Worm (Caenorhabditis elegans): ENCODE results near the gene fbxb-21.

Gene fbxb-21

DNA sequence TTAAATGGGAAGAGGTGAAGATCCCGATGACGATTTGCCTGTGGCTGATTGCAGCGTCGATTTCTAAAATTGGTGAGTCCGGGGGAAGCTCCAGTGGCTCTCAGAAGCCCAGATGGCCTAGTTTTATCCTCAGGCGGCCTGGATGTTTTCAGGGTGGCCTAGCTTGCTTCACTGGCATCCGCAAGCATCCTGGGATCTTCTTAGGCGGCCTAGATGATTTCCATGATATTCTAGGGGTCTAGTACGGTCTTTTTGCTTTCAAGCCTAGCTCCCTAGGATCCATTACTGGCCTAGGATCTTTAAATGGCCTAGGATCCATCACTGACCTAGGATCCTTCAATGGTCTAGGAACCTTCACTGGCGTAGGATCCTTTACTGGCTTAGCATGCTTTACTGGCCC, 22.3 kb upstream of the fbxb-21 start:
- no peak for TF ChIP-seq unc-62 (GFP tag; optimal IDR thresholded peaks at IDR 0.05)
- no peak for TF ChIP-seq ceh-83 (GFP tag; optimal IDR thresholded peaks at IDR 0.05)
- no peak for TF ChIP-seq ces-1 (GFP tag; optimal IDR thresholded peaks at IDR 0.05)
- no peak for TF ChIP-seq sptf-1 (tag; optimal IDR thresholded peaks at IDR 0.05)
- no peak for TF ChIP-seq drap-1 (GFP tag; optimal IDR thresholded peaks at IDR 0.05)
- TF ChIP-seq flh-1 (GFP tag; optimal IDR thresholded peaks at IDR 0.05) = no peak
- no peak for TF ChIP-seq nhr-28 (tag; optimal IDR thresholded peaks at IDR 0.05)
- TF ChIP-seq mep-1 (tag; optimal IDR thresholded peaks at IDR 0.05) = no peak
- TF ChIP-seq cnd-1 (tag; optimal IDR thresholded peaks at IDR 0.05) = no peak
- TF ChIP-seq ztf-11 (tag; optimal IDR thresholded peaks at IDR 0.05) = no peak
- TF ChIP-seq lin-32 (GFP tag; optimal IDR thresholded peaks at IDR 0.05) = no peak
- TF ChIP-seq mab-5 (tag; optimal IDR thresholded peaks at IDR 0.05) = no peak
- TF ChIP-seq nhr-12 (tag; optimal IDR thresholded peaks at IDR 0.05) = no peak
- TF ChIP-seq lin-13 (tag; optimal IDR thresholded peaks at IDR 0.05) = no peak
- no peak for TF ChIP-seq mls-2 (tag; optimal IDR thresholded peaks at IDR 0.05)
- no peak for TF ChIP-seq zip-8 (tag; optimal IDR thresholded peaks at IDR 0.05)
- no peak for TF ChIP-seq elt-1 (tag; optimal IDR thresholded peaks at IDR 0.05; ENCODE audit: borderline replicate concordance, insufficient read depth)
- TF ChIP-seq ceh-43 (GFP tag; optimal IDR thresholded peaks at IDR 0.05) = no peak
- TF ChIP-seq unc-39 (tag; optimal IDR thresholded peaks at IDR 0.05) = no peak

DNA sequence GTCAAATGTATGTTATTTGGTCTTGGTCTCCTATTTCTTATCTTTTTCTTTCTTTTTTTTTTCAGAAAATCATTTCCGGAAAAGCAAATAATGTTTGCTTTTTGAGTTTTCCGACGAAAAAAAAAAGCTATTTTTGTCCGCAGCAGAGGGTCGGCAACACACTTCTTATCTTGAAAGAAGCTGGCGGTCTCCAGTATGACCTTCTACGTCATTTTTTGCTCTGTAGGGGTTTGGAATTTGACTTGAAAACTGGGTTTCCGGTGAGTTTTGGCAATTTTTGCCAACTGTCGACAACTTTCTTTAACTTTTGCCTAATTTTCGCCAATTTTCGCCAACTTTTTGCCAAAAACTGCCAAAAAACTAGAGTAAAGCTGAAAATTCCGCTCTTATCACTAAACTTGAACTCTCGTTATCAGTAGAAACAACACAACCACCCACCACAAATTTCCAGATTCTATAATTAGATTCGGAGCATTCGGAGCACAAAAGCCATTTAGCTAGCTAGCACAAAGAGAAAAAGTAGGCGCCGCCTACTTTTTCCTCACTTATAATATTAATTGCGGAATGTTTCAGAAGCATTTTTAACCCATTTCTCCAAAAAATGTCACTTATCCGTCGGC, 21.7 kb upstream of the fbxb-21 start, which contains the start of gene nhx-6:
Gene nhx-6 (plus strand): TSS at position 570 of the 620 bp plus-strand sequence.
- TF ChIP-seq snpc-4 (tag; optimal IDR thresholded peaks at IDR 0.05) (no peak), elt-3 (tag; optimal IDR thresholded peaks at IDR 0.05) (no peak), nhr-12 (tag; optimal IDR thresholded peaks at IDR 0.05) (no peak), sem-2 (GFP tag; optimal IDR thresholded peaks at IDR 0.05) (no peak)

DNA sequence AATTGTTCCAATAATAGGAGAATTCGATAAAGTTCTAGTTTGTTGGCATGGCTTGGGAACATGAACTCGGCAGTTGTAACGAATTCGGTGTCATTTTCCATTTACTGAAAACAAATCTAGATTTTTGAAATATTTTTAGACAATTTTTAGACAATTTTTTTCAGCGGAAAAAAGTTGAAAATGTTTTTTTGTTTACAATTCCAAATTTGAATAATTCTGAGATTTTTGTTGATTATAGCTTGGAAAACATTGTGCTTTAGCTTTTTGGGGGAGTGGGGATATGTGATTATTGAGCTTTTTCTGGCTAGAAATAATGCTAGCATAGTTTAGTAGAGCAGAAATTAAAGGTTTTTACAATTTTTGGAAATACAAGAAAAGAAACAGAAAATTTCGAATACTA, 20.2 kb upstream of the fbxb-21 start, which contains the start of gene srw-97:
Gene srw-97 (minus strand): TSS at position 101 of the 400 bp plus-strand sequence.
- no peak for TF ChIP-seq ham-2 (GFP tag; optimal IDR thresholded peaks at IDR 0.05)
- TF ChIP-seq bed-3 (GFP tag; optimal IDR thresholded peaks at IDR 0.05) = no peak
- no peak for TF ChIP-seq M03D4.4 (tag; optimal IDR thresholded peaks at IDR 0.05)
- no peak for TF ChIP-seq unc-62 (GFP tag; optimal IDR thresholded peaks at IDR 0.05)
- TF ChIP-seq lin-13 (tag; optimal IDR thresholded peaks at IDR 0.05) = no peak
- TF ChIP-seq nhr-28 (tag; optimal IDR thresholded peaks at IDR 0.05) = no peak
- TF ChIP-seq ztf-11 (tag; optimal IDR thresholded peaks at IDR 0.05) = no peak
- TF ChIP-seq nhr-237 (tag; optimal IDR thresholded peaks at IDR 0.05) = no peak
- TF ChIP-seq hlh-1 (tag; optimal IDR thresholded peaks at IDR 0.05) = no peak
- TF ChIP-seq blmp-1 (tag; optimal IDR thresholded peaks at IDR 0.05) = no peak
- TF ChIP-seq unc-120 (tag; optimal IDR thresholded peaks at IDR 0.05; ENCODE audit: poor library complexity, severe bottlenecking) = no peak
- no peak for TF ChIP-seq ceh-43 (GFP tag; optimal IDR thresholded peaks at IDR 0.05)
- TF ChIP-seq ceh-83 (GFP tag; optimal IDR thresholded peaks at IDR 0.05) = no peak
- no peak for TF ChIP-seq nhr-76 (tag; optimal IDR thresholded peaks at IDR 0.05)

DNA sequence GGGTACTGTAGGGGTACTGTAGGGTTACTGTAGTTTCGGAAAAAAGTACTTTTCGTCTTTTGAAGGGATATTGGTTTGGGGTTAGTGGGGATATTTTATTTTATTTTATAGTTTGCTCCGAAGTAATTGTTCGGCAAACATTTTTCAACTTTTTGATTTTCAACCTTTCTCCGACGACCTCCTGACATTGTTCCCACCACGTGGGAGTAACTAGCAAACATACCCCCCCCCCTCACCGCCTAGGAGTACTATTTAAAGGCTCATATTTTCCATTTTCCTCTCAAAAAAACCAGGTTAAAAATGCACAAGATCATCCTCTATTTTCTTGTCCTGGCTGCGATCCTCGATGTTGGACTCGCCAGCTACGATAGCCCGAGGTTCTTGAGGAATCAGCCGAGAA, 17.4 kb upstream of the fbxb-21 start, which contains the start of gene srlf-29:
Gene srlf-29 (plus strand): TSS at position 301 of the 400 bp plus-strand sequence.
- TF ChIP-seq nhr-2 (tag; optimal IDR thresholded peaks at IDR 0.05) (no peak), M03D4.4 (tag; optimal IDR thresholded peaks at IDR 0.05) (no peak), bed-3 (GFP tag; optimal IDR thresholded peaks at IDR 0.05) (no peak), unc-62 (GFP tag; optimal IDR thresholded peaks at IDR 0.05) (no peak), drap-1 (GFP tag; optimal IDR thresholded peaks at IDR 0.05) (no peak), elt-3 (tag; optimal IDR thresholded peaks at IDR 0.05) (no peak), mab-5 (tag; optimal IDR thresholded peaks at IDR 0.05) (no peak), unc-120 (tag; optimal IDR thresholded peaks at IDR 0.05; ENCODE audit: poor library complexity, severe bottlenecking) (no peak), nhr-12 (tag; optimal IDR thresholded peaks at IDR 0.05) (no peak), lin-13 (tag; optimal IDR thresholded peaks at IDR 0.05) (no peak), ham-2 (GFP tag; optimal IDR thresholded peaks at IDR 0.05) (no peak), blmp-1 (tag; optimal IDR thresholded peaks at IDR 0.05) (no peak), ceh-43 (GFP tag; optimal IDR thresholded peaks at IDR 0.05) (no peak), pha-4 (tag; optimal IDR thresholded peaks at IDR 0.05) (no peak), hlh-1 (tag; optimal IDR thresholded peaks at IDR 0.05) (no peak), ces-1 (GFP tag; optimal IDR thresholded peaks at IDR 0.05) (no peak), nhr-28 (tag; optimal IDR thresholded peaks at IDR 0.05) (no peak)
